Fruit fly (Drosophila melanogaster): ENCODE data around the gene cDIP.

The cDIP gene

DNA sequence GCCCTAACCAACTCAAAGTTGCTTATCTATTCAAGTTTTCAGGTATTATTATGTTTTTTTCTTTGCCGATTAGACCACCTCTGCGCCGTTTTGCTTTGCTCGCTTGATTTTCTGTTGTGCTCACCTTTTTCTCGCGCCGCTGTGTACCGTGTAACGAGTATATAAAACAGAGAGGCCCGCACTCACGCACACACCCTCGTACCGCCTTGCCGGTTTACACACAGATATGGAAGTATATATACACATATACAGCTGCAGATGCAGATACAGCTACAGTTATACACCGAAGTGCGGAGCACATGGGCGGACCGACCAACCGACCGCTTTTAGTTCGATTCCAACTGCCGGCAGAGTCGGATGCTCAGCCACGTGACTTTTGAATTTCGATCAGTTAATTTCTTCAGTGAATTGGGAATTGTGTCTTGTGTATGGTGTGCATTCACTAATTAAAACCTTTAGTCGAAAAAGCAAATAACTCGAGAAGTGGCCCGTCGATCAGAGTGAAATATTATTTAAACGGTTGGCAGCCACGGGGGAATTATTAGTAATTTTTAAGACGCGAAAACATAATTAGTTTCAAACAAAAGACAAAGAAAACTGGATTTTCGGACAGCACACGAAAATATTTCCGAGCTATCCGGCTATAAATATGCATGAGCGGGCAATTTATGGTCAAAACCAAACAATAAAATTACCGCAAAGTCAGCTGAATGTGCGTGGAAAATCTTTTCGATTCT lies 27.8 kb upstream of the cDIP start (continued):
- peak; percentile 95 for TF ChIP-seq CG10543 (GFP tag; optimal IDR thresholded peaks at IDR 0.05)
- TF ChIP-seq slp2 (GFP tag; optimal IDR thresholded peaks at IDR 0.05): no peak
- no peak for TF ChIP-seq Hr3 (GFP tag; optimal IDR thresholded peaks at IDR 0.05)
- TF ChIP-seq CG11560 (tag; IDR thresholded peaks at IDR 0.05): no peak
- peak; percentile 26 for TF ChIP-seq Dek (tag; optimal IDR thresholded peaks at IDR 0.05)
- no peak; the same call in 2 of the 3 replicates for TF ChIP-seq knrl (GFP tag; IDR thresholded peaks at IDR 0.05; ENCODE audit: partially characterized antibody)
- peak; percentile 76 for TF ChIP-seq CG6689 (GFP tag; IDR thresholded peaks at IDR 0.05)
- TF ChIP-seq CG6854 (GFP tag; optimal IDR thresholded peaks at IDR 0.05): peak; percentile 5
- TF ChIP-seq CG4282 (GFP tag; optimal IDR thresholded peaks at IDR 0.05): peak; percentile 12
- peak; percentile 91 for TF ChIP-seq cwo (GFP tag; optimal IDR thresholded peaks at IDR 0.05)
- peak; percentile 58 for TF ChIP-seq Hmr (GFP tag; optimal IDR thresholded peaks at IDR 0.05)
- peak; percentile 47 for TF ChIP-seq Hey (tag; optimal IDR thresholded peaks at IDR 0.05)
- TF ChIP-seq CG31224 (GFP tag; IDR thresholded peaks at IDR 0.05): no peak
- peak; percentile 14; the same call in 1 of the 3 replicates for TF ChIP-seq zfh1 (GFP tag; IDR thresholded peaks at IDR 0.05)
- no peak for TF ChIP-seq CG18764 (GFP tag; optimal IDR thresholded peaks at IDR 0.05)
- peak; percentile 24; the same call in 1 of the 2 replicates for TF ChIP-seq seq (GFP tag; IDR thresholded peaks at IDR 0.05)
- peak; percentile 10 for TF ChIP-seq gcm2 (GFP tag; optimal IDR thresholded peaks at IDR 0.05)
- no peak for TF ChIP-seq org-1 (GFP tag; optimal IDR thresholded peaks at IDR 0.05)
- peak; percentile 43 for TF ChIP-seq Ets65A (GFP tag)
- TF ChIP-seq HLH54F (GFP tag; optimal IDR thresholded peaks at IDR 0.05): no peak
- TF ChIP-seq HmgD (GFP tag; optimal IDR thresholded peaks at IDR 0.05): peak; percentile 68
- TF ChIP-seq CG6272 (GFP tag; IDR thresholded peaks at IDR 0.05): no peak
- peak; percentile 12 for TF ChIP-seq zfh2 (GFP tag; optimal IDR thresholded peaks at IDR 0.05)
- TF ChIP-seq eyg (GFP tag; optimal IDR thresholded peaks at IDR 0.05): no peak
- no peak for TF ChIP-seq CG7556 (GFP tag; optimal IDR thresholded peaks at IDR 0.05)
- peak; percentile 85 for TF ChIP-seq CG12769 (tag; optimal IDR thresholded peaks at IDR 0.05)
- no peak for TF ChIP-seq jigr1 (GFP tag; IDR thresholded peaks at IDR 0.05)
- TF ChIP-seq scrt (GFP tag; optimal IDR thresholded peaks at IDR 0.05): peak; percentile 46
- TF ChIP-seq grau (tag; optimal IDR thresholded peaks at IDR 0.05): peak; percentile 37
- no peak for TF ChIP-seq CG9437 (GFP tag; optimal IDR thresholded peaks at IDR 0.05)
- TF ChIP-seq tin (GFP tag; optimal IDR thresholded peaks at IDR 0.05): no peak
- peak; percentile 45 for TF ChIP-seq B-H2 (GFP tag; optimal IDR thresholded peaks at IDR 0.05)
- TF ChIP-seq CG13424 (tag; optimal IDR thresholded peaks at IDR 0.05): no peak
- TF ChIP-seq sd (tag; optimal IDR thresholded peaks at IDR 0.05): peak; percentile 74
- TF ChIP-seq CG2199 (GFP tag; IDR thresholded peaks at IDR 0.05): peak; percentile 87
- TF ChIP-seq CG15269 (tag; optimal IDR thresholded peaks at IDR 0.05): peak; percentile 11
- no peak for TF ChIP-seq Sox100B (GFP tag; optimal IDR thresholded peaks at IDR 0.05)
- TF ChIP-seq ranshi (GFP tag; IDR thresholded peaks at IDR 0.05): peak; percentile 15; the same call in 1 of the 2 replicates
- peak; percentile 80 for TF ChIP-seq lab (GFP tag; optimal IDR thresholded peaks at IDR 0.05)
- TF ChIP-seq CG17385 (GFP tag; optimal IDR thresholded peaks at IDR 0.05): peak; percentile 54
- TF ChIP-seq CG8478 (optimal IDR thresholded peaks at IDR 0.05): no peak
- TF ChIP-seq Hr39 (optimal IDR thresholded peaks at IDR 0.05): no peak
- no peak; the same call in 1 of the 2 replicates for TF ChIP-seq amos (GFP tag; IDR thresholded peaks at IDR 0.05; ENCODE audit: partially characterized antibody)
- TF ChIP-seq tgo (GFP tag; IDR thresholded peaks at IDR 0.05): no peak; the same call in 2 of the 3 replicates
- TF ChIP-seq CG17912 (GFP tag; optimal IDR thresholded peaks at IDR 0.05): peak; percentile 16
- no peak for TF ChIP-seq esg (GFP tag; conservative IDR thresholded peaks at IDR 0.05)
- no peak; the same call in 1 of the 2 replicates for TF ChIP-seq CG32772 (GFP tag; IDR thresholded peaks at IDR 0.05)
- peak in 1 of 2 experiments; percentile 31 for TF ChIP-seq Hr78 (GFP tag; optimal IDR thresholded peaks at IDR 0.05)
- TF ChIP-seq CG4617 (GFP tag; optimal IDR thresholded peaks at IDR 0.05; ENCODE audit: borderline replicate concordance): no peak
- no peak for TF ChIP-seq Ptx1 (GFP tag; IDR thresholded peaks at IDR 0.05)

All from whole organism, embryonic.